Worm (Caenorhabditis elegans): Measurements from ENCODE around the gene F39G3.4.

- TF ChIP-seq F57C9.4 (tag; optimal IDR thresholded peaks at IDR 0.05) = no peak
- TF ChIP-seq aptf-2 (GFP tag; conservative IDR thresholded peaks at IDR 0.05) = no peak
- TF ChIP-seq nfya-1 (tag; optimal IDR thresholded peaks at IDR 0.05; ENCODE audit: borderline replicate concordance, insufficient read depth) = no peak
- no peak for TF ChIP-seq ZK185.1 (tag; optimal IDR thresholded peaks at IDR 0.05; ENCODE audit: poor library complexity, severe bottlenecking)
- TF ChIP-seq Y56A3A.18 (GFP tag; IDR thresholded peaks at IDR 0.05) = no peak
Measured at ce11 chrV:4758019-4758418, 33.5 kb downstream of the F39G3.4 start.

Measured in whole organism, young adult.